Worm (Caenorhabditis elegans): ENCODE data around the gene Y7A5A.1.

Y7A5A.1 gene

DNA sequence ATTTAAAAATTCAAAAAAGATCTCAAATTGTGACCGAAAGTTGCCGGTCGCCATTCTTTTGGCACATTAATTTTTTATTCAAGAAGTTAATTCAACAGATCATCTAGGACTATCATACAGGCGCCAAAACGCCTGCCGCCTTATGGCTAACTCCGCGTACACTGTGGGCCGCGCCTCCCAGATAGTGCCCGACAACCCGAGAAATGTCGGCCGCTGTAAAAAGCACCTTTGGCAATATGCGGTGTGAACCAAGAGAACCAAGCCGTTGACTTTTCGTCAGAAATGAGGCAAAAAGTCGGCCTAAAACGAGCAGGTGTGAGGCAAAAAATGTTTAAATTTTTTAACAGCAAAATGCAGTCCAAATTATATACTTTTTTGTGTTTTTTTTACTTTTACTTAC is 12.1 kb downstream of the Y7A5A.1 start:
- TF ChIP-seq hlh-13 (GFP tag; optimal IDR thresholded peaks at IDR 0.05): no peak
- TF ChIP-seq K02D7.2 (tag; optimal IDR thresholded peaks at IDR 0.05): no peak
- no peak for TF ChIP-seq pha-2 (tag; optimal IDR thresholded peaks at IDR 0.05)
- TF ChIP-seq ceh-14 (tag; optimal IDR thresholded peaks at IDR 0.05): no peak

DNA sequence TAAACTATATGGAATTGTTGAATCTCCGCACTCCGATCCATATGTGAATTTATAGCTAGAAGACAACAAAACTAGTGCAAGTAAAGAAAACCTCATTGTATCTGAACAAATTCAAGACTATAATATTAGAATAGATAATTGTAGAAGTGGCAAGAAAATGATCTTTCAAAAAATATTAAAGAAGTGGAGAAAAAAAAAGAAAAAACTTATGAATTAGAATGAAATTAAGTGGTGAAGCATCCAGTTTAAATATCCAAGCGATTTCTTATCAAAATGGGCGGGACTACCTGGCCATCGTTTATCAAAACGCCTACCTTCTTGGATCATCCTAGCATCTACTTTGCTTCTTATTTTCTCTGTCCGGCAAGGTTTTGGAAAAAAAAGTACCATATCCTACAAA is 14.1 kb downstream of the Y7A5A.1 start, which contains the start of gene wrt-4:
Gene wrt-4, minus strand, starts transcription at position 101 of the 400 bp plus-strand sequence.
- no peak for TF ChIP-seq fkh-10 (GFP tag; optimal IDR thresholded peaks at IDR 0.05)
- no peak for TF ChIP-seq unc-86 (tag; optimal IDR thresholded peaks at IDR 0.05)
- TF ChIP-seq npax-4 (tag; optimal IDR thresholded peaks at IDR 0.05): no peak
- no peak for TF ChIP-seq C08G9.2 (tag; optimal IDR thresholded peaks at IDR 0.05)
- no peak for TF ChIP-seq sdc-2 (tag; optimal IDR thresholded peaks at IDR 0.05)
- no peak for TF ChIP-seq pat-9 (tag; optimal IDR thresholded peaks at IDR 0.05)
- no peak for TF ChIP-seq ztf-16 (tag; optimal IDR thresholded peaks at IDR 0.05)
- TF ChIP-seq dve-1 (tag; optimal IDR thresholded peaks at IDR 0.05): no peak
- TF ChIP-seq T23F11.4 (GFP tag; optimal IDR thresholded peaks at IDR 0.05): no peak
- TF ChIP-seq hlh-30 (tag; optimal IDR thresholded peaks at IDR 0.05; ENCODE audit: insufficient read depth): no peak
- TF ChIP-seq ref-2 (tag; optimal IDR thresholded peaks at IDR 0.05): no peak
- no peak for TF ChIP-seq elt-2 (tag; optimal IDR thresholded peaks at IDR 0.05)
- TF ChIP-seq ceh-2 (tag; optimal IDR thresholded peaks at IDR 0.05): no peak
- TF ChIP-seq hlh-15 (tag; optimal IDR thresholded peaks at IDR 0.05): no peak

DNA sequence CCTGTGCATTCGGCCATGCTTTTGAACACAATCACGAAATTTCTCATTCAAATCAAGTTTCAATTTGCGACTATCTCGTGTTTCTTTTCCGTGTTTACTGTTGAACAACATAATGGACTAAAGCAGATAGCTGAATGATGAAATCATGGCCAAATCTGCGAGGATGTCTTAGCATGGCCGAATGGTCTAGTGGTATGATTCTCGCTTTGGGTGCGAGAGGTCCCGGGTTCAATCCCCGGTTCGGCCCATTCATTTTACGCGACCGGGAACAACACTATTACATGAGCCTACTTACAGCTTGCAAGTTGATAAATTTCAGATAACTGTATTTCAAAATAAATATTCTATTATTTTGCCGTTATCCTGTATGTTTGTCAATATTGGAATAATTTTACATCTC is 20.0 kb downstream of the Y7A5A.1 start:
- TF ChIP-seq hlh-13 (GFP tag; optimal IDR thresholded peaks at IDR 0.05): no peak
- TF ChIP-seq ahr-1 (tag; optimal IDR thresholded peaks at IDR 0.05): no peak
- TF ChIP-seq lim-6 (tag; optimal IDR thresholded peaks at IDR 0.05): no peak
- no peak for TF ChIP-seq ttx-3 (tag; optimal IDR thresholded peaks at IDR 0.05)
- no peak for TF ChIP-seq pqm-1 (tag; optimal IDR thresholded peaks at IDR 0.05)
- TF ChIP-seq sdc-2 (tag; optimal IDR thresholded peaks at IDR 0.05): no peak
- TF ChIP-seq sox-2 (GFP tag; IDR thresholded peaks at IDR 0.05): no peak
- no peak for TF ChIP-seq pat-9 (tag; optimal IDR thresholded peaks at IDR 0.05)

DNA sequence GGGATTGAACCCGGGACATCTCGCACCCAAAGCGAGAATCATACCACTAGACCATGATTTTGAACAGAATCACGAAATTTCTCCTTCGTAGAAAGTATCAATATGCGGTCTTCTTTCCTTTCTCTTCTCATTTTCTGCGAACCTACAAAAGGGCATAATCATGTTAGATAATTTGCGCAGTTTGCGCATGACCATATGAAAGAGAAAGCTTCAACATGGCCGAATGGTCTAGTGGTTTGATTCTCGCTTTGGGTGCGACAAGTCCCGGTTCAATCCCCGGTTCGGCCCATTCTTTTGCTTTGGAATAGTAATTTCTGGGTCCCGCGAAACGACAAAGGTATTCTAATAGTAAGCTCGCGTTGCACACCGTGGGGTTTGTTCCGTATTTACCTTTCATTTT is 23.5 kb downstream of the Y7A5A.1 start:
- no peak for TF ChIP-seq syd-9 (tag; optimal IDR thresholded peaks at IDR 0.05)

DNA sequence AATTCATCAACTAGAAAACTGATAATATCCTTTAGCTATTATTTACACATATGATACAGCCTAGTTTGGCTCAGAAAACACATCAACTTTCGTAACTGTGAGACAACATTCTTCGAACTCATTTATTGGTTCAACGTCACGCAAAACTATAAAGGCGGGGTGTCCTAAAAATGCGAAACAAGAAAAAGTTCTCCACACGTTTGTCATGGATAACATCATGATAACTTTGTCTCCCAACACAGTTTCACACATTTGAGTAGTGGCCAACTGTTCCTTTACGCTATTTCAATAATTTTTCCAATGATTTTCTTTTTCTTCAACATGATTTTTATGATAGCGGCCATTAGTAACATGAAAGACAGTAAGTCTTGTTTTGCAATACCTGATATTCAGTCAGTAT is 24.6 kb downstream of the Y7A5A.1 start, which contains the start of gene srxa-9:
Gene srxa-9, plus strand, starts transcription at position 301 of the 400 bp plus-strand sequence.
- no peak for TF ChIP-seq nhr-232 (tag; optimal IDR thresholded peaks at IDR 0.05)
- no peak for TF ChIP-seq pax-1 (tag; optimal IDR thresholded peaks at IDR 0.05)
- TF ChIP-seq ceh-19 (GFP tag; optimal IDR thresholded peaks at IDR 0.05): no peak
- no peak for TF ChIP-seq tbx-2 (tag; optimal IDR thresholded peaks at IDR 0.05)
- no peak for TF ChIP-seq lin-11 (tag; optimal IDR thresholded peaks at IDR 0.05)
- no peak for TF ChIP-seq fax-1 (tag; optimal IDR thresholded peaks at IDR 0.05)
- no peak for TF ChIP-seq hlh-15 (tag; optimal IDR thresholded peaks at IDR 0.05)
- TF ChIP-seq mec-3 (tag; optimal IDR thresholded peaks at IDR 0.05; ENCODE audit: borderline replicate concordance): no peak
- no peak for TF ChIP-seq elt-2 (tag; optimal IDR thresholded peaks at IDR 0.05)
- TF ChIP-seq ceh-24 (tag; optimal IDR thresholded peaks at IDR 0.05): no peak
- no peak for TF ChIP-seq unc-55 (GFP tag; optimal IDR thresholded peaks at IDR 0.05)
- TF ChIP-seq hlh-13 (GFP tag; optimal IDR thresholded peaks at IDR 0.05): no peak
- TF ChIP-seq tbx-7 (tag; optimal IDR thresholded peaks at IDR 0.05): no peak
- TF ChIP-seq madf-2 (tag; optimal IDR thresholded peaks at IDR 0.05): no peak
- no peak for TF ChIP-seq rnt-1 (tag; optimal IDR thresholded peaks at IDR 0.05)
- TF ChIP-seq C08G9.2 (tag; optimal IDR thresholded peaks at IDR 0.05): no peak
- TF ChIP-seq hlh-6 (tag; optimal IDR thresholded peaks at IDR 0.05): no peak
- no peak for TF ChIP-seq sox-2 (GFP tag; IDR thresholded peaks at IDR 0.05)
- no peak for TF ChIP-seq dmd-4 (tag; optimal IDR thresholded peaks at IDR 0.05; ENCODE audit: borderline replicate concordance)
